Worm (Caenorhabditis elegans): ENCODE data around the gene nhr-56.

- TF ChIP-seq ztf-29 (GFP tag; IDR thresholded peaks at IDR 0.05) (no peak), flt-1 (GFP tag; IDR thresholded peaks at IDR 0.05) (no peak), cog-1 (tag; optimal IDR thresholded peaks at IDR 0.05) (no peak), klf-2 (GFP tag; conservative IDR thresholded peaks at IDR 0.05) (no peak), ztf-23 (GFP tag; IDR thresholded peaks at IDR 0.05) (no peak), T22C8.4 (GFP tag; IDR thresholded peaks at IDR 0.05) (no peak)
Measured at ce11 chrV:2264455-2264854, 45.7 kb downstream of the nhr-56 start, which contains the start of gene nhr-183.

All from whole organism, midembryonic.